Fruit fly (Drosophila melanogaster): Measurements from ENCODE around the gene Sf3b3.

DNA sequence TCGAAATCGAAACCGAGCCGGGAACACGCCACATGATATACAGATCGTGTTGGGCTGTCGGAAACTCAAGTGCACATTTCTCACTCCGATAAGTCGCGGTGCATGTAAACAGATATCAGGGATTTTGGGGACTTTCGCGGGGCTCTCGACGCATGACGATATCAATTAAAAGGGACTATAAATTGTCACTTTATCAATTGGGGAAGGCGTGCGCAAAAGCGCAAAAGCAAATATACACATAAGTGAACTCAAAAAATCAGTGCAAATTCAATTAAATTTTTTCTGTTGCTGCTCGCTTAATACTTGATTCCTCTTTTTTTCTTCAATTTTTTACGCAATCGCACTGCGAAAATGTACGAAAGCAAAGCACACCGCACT, 52.7 kb downstream of the Sf3b3 start:
- TF ChIP-seq D1 (tag; optimal IDR thresholded peaks at IDR 0.05) (no peak), CG9948 (tag; optimal IDR thresholded peaks at IDR 0.05) (no peak), CG8301 (tag; optimal IDR thresholded peaks at IDR 0.05) (no peak), CG15710 (tag; optimal IDR thresholded peaks at IDR 0.05) (no peak), Pif1B (GFP tag; optimal IDR thresholded peaks at IDR 0.05) (no peak), CG17806 (tag; optimal IDR thresholded peaks at IDR 0.05) (no peak), Pif1A (GFP tag; optimal IDR thresholded peaks at IDR 0.05) (no peak), CG34367 (tag; optimal IDR thresholded peaks at IDR 0.05) (no peak), gl (tag; optimal IDR thresholded peaks at IDR 0.05) (no peak), CG12605 (GFP tag; IDR thresholded peaks at IDR 0.05) (no peak), CG8159 (tag; optimal IDR thresholded peaks at IDR 0.05) (no peak), fd96Ca (GFP tag; IDR thresholded peaks at IDR 0.05) (no peak), EcR (GFP tag; optimal IDR thresholded peaks at IDR 0.05) (no peak)

Data from whole organism, pupa.